Fruit fly (Drosophila melanogaster) whole organism: ENCODE results near the gene CG9667.

ENCODE experiments used
- Dll ChIP-seq: fragments of >200 bp; optimal IDR thresholded peaks from 2 replicates; lab custom pipeline; 2017
- pan ChIP-seq: fragments of >200 bp; optimal IDR thresholded peaks from 2 replicates; lab custom pipeline; 2017
- usp ChIP-seq: fragments of >200 bp; optimal IDR thresholded peaks from 2 replicates; lab custom pipeline; 2017; ENCODE audit warnings: missing biosample characterization, missing genetic modification characterization, mixed read lengths

DNA sequence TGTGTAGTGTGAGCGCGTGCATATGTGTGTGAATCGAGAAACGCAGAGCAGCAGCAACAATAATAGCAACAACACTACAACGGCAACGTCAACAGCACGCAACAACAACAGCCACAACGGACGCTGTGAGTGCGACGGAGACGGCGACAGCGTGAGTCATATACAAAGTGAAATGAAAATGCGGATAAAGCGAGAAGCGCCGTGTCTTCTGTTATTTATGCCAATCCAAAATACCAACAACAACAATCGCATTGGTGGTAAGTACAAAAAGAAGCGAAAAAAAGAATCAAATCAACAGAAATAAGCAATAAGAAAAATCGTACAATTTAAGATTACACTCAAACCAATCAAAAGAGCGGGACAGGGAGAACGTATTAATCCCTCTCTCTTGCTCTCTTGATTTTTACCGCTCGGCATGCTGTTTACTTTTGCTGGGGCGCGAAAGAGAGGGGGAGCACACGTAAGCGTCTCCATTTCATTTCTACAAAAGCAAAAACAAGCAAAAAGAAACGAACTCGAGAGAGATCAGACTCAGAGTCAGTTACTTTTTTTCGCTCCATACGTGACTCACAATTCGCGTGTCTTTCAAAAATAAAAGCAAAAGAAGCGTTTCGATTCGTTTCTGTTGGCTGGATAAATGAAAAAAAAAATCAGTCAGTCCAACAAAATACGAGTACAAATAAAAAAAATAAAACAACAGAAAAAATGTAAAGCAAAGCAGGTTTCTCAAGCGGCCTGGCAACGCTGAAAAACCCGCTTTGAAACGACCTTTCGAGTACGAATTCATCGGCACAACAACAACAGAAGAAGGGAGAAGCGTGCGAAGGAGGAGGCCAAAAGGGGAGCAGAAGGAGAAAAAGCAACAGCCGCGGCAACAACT, 20.1 kb downstream of the CG9667 start:
- no peak for TF ChIP-seq usp
- no peak for TF ChIP-seq pan
- peak; percentile 12 for TF ChIP-seq Dll
